Fruit fly (Drosophila melanogaster): ENCODE measurements around the gene PGRP-LD.

Gene PGRP-LD

DNA sequence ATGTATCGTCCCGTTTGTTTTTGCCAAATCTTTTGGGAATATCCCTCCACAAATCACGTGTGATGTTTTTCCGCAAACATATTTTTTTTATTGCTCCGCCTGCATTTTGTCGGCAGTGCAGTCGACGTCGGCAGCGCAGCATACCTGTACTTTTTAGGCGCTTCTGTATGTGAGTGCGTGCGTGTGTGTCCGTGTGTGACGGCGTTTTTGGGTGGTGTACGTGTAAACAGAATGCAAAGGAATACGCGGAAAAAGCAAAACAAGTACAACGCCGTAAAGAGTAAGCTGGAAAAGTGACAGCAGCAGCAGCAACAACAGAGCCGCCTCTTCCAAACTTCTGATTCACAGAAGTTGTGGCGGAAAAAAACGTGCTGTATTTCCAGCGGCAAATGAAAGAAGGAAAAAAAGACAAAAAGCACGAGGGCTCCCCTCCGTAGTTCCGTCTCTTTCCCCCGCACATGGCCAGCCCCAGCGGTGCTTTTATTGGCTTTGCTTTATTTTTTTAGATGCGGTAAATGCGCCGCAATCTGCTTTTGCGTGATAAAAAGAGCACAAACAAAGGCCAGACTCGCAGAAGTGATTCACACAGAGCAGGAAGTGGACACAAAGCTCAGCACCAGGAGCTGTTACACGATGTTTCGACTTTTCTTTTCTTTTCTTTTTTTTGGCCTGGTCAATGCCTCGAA lies 9.6 kb upstream of the PGRP-LD start:
- no peak for TF ChIP-seq CG14711 (tag; optimal IDR thresholded peaks at IDR 0.05)
- peak; percentile 82 for TF ChIP-seq Mnt (GFP tag; optimal IDR thresholded peaks at IDR 0.05)
- peak; percentile 36 for TF ChIP-seq tj (GFP tag; optimal IDR thresholded peaks at IDR 0.05)
- TF ChIP-seq CG12768 (GFP tag; optimal IDR thresholded peaks at IDR 0.05) = peak; percentile 37
- TF ChIP-seq cic (GFP tag; optimal IDR thresholded peaks at IDR 0.05) = peak; percentile 75

DNA sequence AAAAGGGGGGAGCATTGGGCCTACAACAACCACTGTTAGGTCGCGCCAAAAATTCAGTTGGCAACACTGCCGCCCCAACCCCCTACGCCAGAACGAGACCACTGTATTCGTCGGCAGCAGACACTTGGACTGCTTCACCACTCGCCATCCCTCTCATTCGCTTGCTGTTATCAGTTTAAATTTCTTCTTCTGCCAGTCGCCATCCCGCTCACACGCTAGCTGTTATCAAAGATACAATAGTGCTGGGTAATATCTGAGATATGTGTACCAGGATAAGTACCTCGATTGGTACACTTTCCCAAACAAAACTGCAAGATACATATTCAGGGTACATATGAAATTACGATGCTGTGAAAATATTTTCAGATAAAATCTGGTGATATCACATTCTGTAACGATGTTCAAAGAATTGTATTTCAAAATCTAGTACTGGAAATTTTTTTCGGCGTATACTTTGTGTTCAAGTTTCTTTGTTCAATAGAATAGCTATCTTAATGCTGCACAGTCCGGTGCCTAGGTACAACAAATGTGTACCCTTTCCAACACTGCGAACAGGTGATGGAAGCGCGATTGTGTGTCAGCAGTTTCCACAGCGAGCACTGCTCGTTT lies 8.9 kb upstream of the PGRP-LD start:
- TF ChIP-seq CG12768 (GFP tag; optimal IDR thresholded peaks at IDR 0.05) = peak; percentile 90
- peak; percentile 94 for TF ChIP-seq CG33017 (tag; optimal IDR thresholded peaks at IDR 0.05)
- peak; percentile 80 for TF ChIP-seq CG14711 (tag; optimal IDR thresholded peaks at IDR 0.05)
- TF ChIP-seq CG7101 (tag; optimal IDR thresholded peaks at IDR 0.05) = peak; percentile 93
- peak; percentile 87 for TF ChIP-seq CG11617 (GFP tag; optimal IDR thresholded peaks at IDR 0.05)
- peak; percentile 93 for TF ChIP-seq bab1 (GFP tag; optimal IDR thresholded peaks at IDR 0.05)
- peak; percentile 77 for TF ChIP-seq ovo (GFP tag; optimal IDR thresholded peaks at IDR 0.05)
- peak; percentile 99 for TF ChIP-seq pad (GFP tag; optimal IDR thresholded peaks at IDR 0.05)
- peak; percentile 97 for TF ChIP-seq tj (GFP tag; optimal IDR thresholded peaks at IDR 0.05)
- no peak for TF ChIP-seq kay (GFP tag; ENCODE audit: borderline replicate concordance)
- peak; percentile 71 for TF ChIP-seq Clk (GFP tag; optimal IDR thresholded peaks at IDR 0.05)
- TF ChIP-seq toe (GFP tag; optimal IDR thresholded peaks at IDR 0.05) = no peak
- peak; percentile 76 for TF ChIP-seq cic (GFP tag; optimal IDR thresholded peaks at IDR 0.05)
- TF ChIP-seq CG5204 (GFP tag; optimal IDR thresholded peaks at IDR 0.05) = no peak
- peak; percentile 34 to 89 for TF ChIP-seq cnc (optimal IDR thresholded peaks at IDR 0.05)
- TF ChIP-seq Hr96 (GFP tag; optimal IDR thresholded peaks at IDR 0.05) = no peak
- TF ChIP-seq Mnt (GFP tag; optimal IDR thresholded peaks at IDR 0.05) = peak; percentile 92
- TF ChIP-seq Crg-1 (GFP tag; optimal IDR thresholded peaks at IDR 0.05) = peak; percentile 94
- peak; percentile 84 for TF ChIP-seq CG1620 (GFP tag; optimal IDR thresholded peaks at IDR 0.05)
- peak; percentile 93 for TF ChIP-seq CG7045 (GFP tag; optimal IDR thresholded peaks at IDR 0.05)

DNA sequence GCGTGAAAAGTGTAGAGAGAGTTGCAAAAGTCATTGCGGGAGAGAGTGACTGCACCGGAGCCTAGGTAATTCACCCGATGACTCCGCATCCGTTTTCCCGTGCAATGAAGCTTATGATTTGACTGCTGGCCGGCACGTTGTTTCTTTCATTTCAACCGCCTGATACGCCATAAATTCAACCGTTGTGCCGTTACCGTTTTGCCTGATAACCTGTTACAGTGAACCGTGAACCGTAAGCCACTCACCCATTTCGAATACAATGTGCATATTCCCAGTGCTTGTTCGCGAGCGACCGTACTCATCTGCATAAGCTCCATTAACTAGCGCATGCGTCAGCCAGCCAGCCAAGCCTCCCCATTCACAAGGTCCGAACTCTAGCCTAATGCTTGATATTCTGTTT lies 5.1 kb upstream of the PGRP-LD start:
- TF ChIP-seq Hr96 (GFP tag; optimal IDR thresholded peaks at IDR 0.05) = no peak
- no peak for TF ChIP-seq ovo (GFP tag; optimal IDR thresholded peaks at IDR 0.05)
- TF ChIP-seq kay (GFP tag; ENCODE audit: borderline replicate concordance) = no peak
- no peak for TF ChIP-seq toe (GFP tag; optimal IDR thresholded peaks at IDR 0.05)
- TF ChIP-seq CG12768 (GFP tag; optimal IDR thresholded peaks at IDR 0.05) = peak; percentile 37

DNA sequence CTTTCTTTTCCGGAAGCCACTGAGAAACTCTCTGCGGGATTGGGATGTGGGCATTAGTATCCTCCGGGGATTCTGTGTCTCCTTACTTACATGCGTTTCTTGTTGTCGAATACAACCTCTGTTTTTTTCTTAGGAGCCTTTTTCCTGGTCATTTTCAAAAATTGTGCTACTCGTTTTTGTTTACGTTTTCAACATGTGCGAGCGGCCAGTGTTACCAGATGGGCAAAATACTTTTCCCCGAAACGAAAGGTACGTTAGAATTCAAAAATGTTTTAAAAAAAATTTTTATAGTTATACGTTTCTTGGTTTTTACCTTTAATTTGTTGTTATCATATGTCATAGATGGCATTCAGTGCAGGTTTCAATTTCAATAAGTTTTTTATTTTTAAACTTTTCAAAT lies 2.7 kb upstream of the PGRP-LD start, which contains the start of gene vito:
TSS of gene vito (minus strand) at position 220 of the 400 bp plus-strand sequence.
- TF ChIP-seq bab1 (GFP tag; optimal IDR thresholded peaks at IDR 0.05) = peak; percentile 17
- peak; percentile 93 for TF ChIP-seq Mnt (GFP tag; optimal IDR thresholded peaks at IDR 0.05)
- no peak for TF ChIP-seq Crg-1 (GFP tag; optimal IDR thresholded peaks at IDR 0.05)

dm6 chr3L:5785237-5786062 lies 5.6 kb downstream of the PGRP-LD start:
- no peak for TF ChIP-seq bab1 (GFP tag; optimal IDR thresholded peaks at IDR 0.05)
- TF ChIP-seq CG7101 (tag; optimal IDR thresholded peaks at IDR 0.05) = no peak
- TF ChIP-seq CG1620 (GFP tag; optimal IDR thresholded peaks at IDR 0.05) = no peak
- no peak for TF ChIP-seq kay (GFP tag; ENCODE audit: borderline replicate concordance)
- TF ChIP-seq tj (GFP tag; optimal IDR thresholded peaks at IDR 0.05) = no peak
- no peak for TF ChIP-seq Mnt (GFP tag; optimal IDR thresholded peaks at IDR 0.05)
- no peak for TF ChIP-seq CG14711 (tag; optimal IDR thresholded peaks at IDR 0.05)
- no peak for TF ChIP-seq toe (GFP tag; optimal IDR thresholded peaks at IDR 0.05)
- TF ChIP-seq Clk (GFP tag; optimal IDR thresholded peaks at IDR 0.05) = no peak
- no peak for TF ChIP-seq CG33017 (tag; optimal IDR thresholded peaks at IDR 0.05)
- TF ChIP-seq cnc (optimal IDR thresholded peaks at IDR 0.05) = no peak

DNA sequence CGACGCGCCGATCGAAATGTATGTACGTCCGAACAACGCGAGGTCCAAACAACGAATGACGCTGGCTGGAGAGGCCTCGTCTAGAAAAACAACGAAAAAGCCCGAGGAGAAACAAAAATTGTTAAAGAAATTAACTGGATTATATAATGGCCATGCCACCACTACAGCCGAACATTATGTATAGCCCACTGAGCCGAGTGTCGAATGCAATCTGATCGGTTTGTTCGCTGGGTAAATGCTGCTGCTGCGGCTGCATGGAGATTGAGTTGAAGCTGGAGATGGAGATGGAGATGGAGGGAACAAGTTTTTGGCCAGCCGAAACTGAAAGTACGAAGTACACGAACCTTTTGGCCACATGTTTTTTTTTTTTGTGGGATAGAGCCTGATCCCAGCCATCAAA lies 6.8 kb downstream of the PGRP-LD start, which contains the start of gene Cralbp:
TSS of gene Cralbp (minus strand) at position 115 of the 400 bp plus-strand sequence.
- TF ChIP-seq CG1620 (GFP tag; optimal IDR thresholded peaks at IDR 0.05) (no peak), CG7045 (GFP tag; optimal IDR thresholded peaks at IDR 0.05) (no peak), toe (GFP tag; optimal IDR thresholded peaks at IDR 0.05) (no peak), CG7101 (tag; optimal IDR thresholded peaks at IDR 0.05) (no peak), Mnt (GFP tag; optimal IDR thresholded peaks at IDR 0.05) (no peak), pad (GFP tag; optimal IDR thresholded peaks at IDR 0.05) (no peak), cnc (optimal IDR thresholded peaks at IDR 0.05) (no peak), Hr96 (GFP tag; optimal IDR thresholded peaks at IDR 0.05) (no peak), CG33017 (tag; optimal IDR thresholded peaks at IDR 0.05) (no peak), CG5204 (GFP tag; optimal IDR thresholded peaks at IDR 0.05) (no peak), kay (GFP tag; ENCODE audit: borderline replicate concordance) (no peak)
